Fruit fly (Drosophila melanogaster) whole organism, embryonic: ENCODE measurements around the gene Pif1B.

ENCODE experiments used
- Atf-2 ChIP-seq: fragments of 200-800 bp; sonication (Bioruptor generic); optimal IDR thresholded peaks from 2 replicates; lab custom pipeline; 2016; ENCODE audit warnings: missing biosample characterization, missing genetic modification characterization
- Atf3 ChIP-seq: fragments of 200-800 bp; sonication (Bioruptor generic); optimal IDR thresholded peaks from 3 replicates; lab custom pipeline; 2016; ENCODE audit warnings: missing biosample characterization, missing genetic modification characterization
- Awh ChIP-seq: fragments of 200-800 bp; sonication (Bioruptor generic); IDR thresholded peaks from 2 replicates; pipeline ENCODE4, ENCODE4 v1.3.6; 2022; ENCODE audit warnings: missing biosample characterization, missing genetic modification characterization
- CG14710 ChIP-seq: fragments of 200-800 bp; sonication (Bioruptor generic); optimal IDR thresholded peaks from 3 replicates; lab custom pipeline; 2019; ENCODE audit warnings: missing biosample characterization, mild to moderate bottlenecking, missing genetic modification characterization, moderate library complexity
- CG15269 ChIP-seq: fragments of 200-800 bp; sonication (Bioruptor generic); optimal IDR thresholded peaks from 2 replicates; lab custom pipeline; 2018; ENCODE audit warnings: missing biosample characterization, mild to moderate bottlenecking, missing genetic modification characterization, moderate library complexity
- CG15696 ChIP-seq: fragments of 200-800 bp; sonication (Bioruptor generic); optimal IDR thresholded peaks from 2 replicates; lab custom pipeline; 2019; ENCODE audit warnings: missing biosample characterization, mild to moderate bottlenecking, missing genetic modification characterization, moderate library complexity
- CG1602 ChIP-seq: fragments of 200-800 bp; sonication (Bioruptor generic); optimal IDR thresholded peaks from 3 replicates; lab custom pipeline; 2016; ENCODE audit warnings: missing biosample characterization, missing genetic modification characterization
- CG17186 ChIP-seq: fragments of 200-800 bp; sonication (Bioruptor generic); optimal IDR thresholded peaks from 3 replicates; lab custom pipeline; 2017; ENCODE audit warnings: missing biosample characterization, missing genetic modification reagents, missing genetic modification characterization
- CG17385 ChIP-seq: fragments of 200-800 bp; sonication (Bioruptor generic); optimal IDR thresholded peaks from 3 replicates; lab custom pipeline; 2018; ENCODE audit warnings: missing biosample characterization, mild to moderate bottlenecking, missing genetic modification characterization
- CG1832 ChIP-seq: fragments of 200-800 bp; sonication (Bioruptor generic); optimal IDR thresholded peaks from 2 replicates; lab custom pipeline; 2017; ENCODE audit warnings: missing biosample characterization, mild to moderate bottlenecking, missing genetic modification characterization, inconsistent platforms
- CG18476 ChIP-seq: fragments of 200-800 bp; sonication (Bioruptor generic); optimal IDR thresholded peaks from 2 replicates; lab custom pipeline; 2016; ENCODE audit warnings: missing biosample characterization, mild to moderate bottlenecking, missing genetic modification characterization
- CG18764 ChIP-seq: fragments of 200-800 bp; sonication (Bioruptor generic); optimal IDR thresholded peaks from 3 replicates; lab custom pipeline; 2016; ENCODE audit warnings: missing biosample characterization, missing genetic modification characterization
- CG2120 ChIP-seq: fragments of 200-800 bp; sonication (Bioruptor generic); optimal IDR thresholded peaks from 3 replicates; lab custom pipeline; 2016; ENCODE audit warnings: missing biosample characterization, missing genetic modification characterization
- CG2199 ChIP-seq: fragments of 200-800 bp; sonication (Bioruptor generic); IDR thresholded peaks from 3 replicates; pipeline ENCODE4 v1.3.6; 2022; ENCODE audit warnings: missing biosample characterization, missing genetic modification characterization
- CG31388 ChIP-seq: fragments of 200-800 bp; sonication (Bioruptor generic); optimal IDR thresholded peaks from 2 replicates; lab custom pipeline; 2016; ENCODE audit warnings: missing biosample characterization, missing genetic modification characterization
- CG3281 ChIP-seq: fragments of 200-800 bp; sonication (Bioruptor generic); optimal IDR thresholded peaks from 3 replicates; lab custom pipeline; 2017; ENCODE audit warnings: missing biosample characterization, mild to moderate bottlenecking, missing genetic modification characterization
- CG4404 ChIP-seq: fragments of 200-800 bp; sonication (Bioruptor generic); IDR thresholded peaks from 2 replicates; pipeline ENCODE4 v1.3.6; 2022; ENCODE audit warnings: missing biosample characterization, missing genetic modification characterization
- CG6175 ChIP-seq: fragments of 200-800 bp; sonication (Bioruptor generic); IDR thresholded peaks from 3 replicates; pipeline ENCODE4 v1.3.6; 2022; ENCODE audit warnings: missing biosample characterization, missing genetic modification characterization
- CG6272 ChIP-seq: fragments of 200-800 bp; sonication (Bioruptor generic); IDR thresholded peaks from 2 replicates; pipeline ENCODE4 v1.3.6; 2022; ENCODE audit warnings: missing biosample characterization, missing genetic modification characterization
- CG6683 ChIP-seq: fragments of 200-800 bp; sonication (Bioruptor generic); optimal IDR thresholded peaks from 2 replicates; lab custom pipeline; 2017; ENCODE audit warnings: missing biosample characterization, mild to moderate bottlenecking, missing genetic modification characterization, missing genetic modification reagents
- Chrac-16 ChIP-seq: fragments of 200-800 bp; sonication (Bioruptor generic); optimal IDR thresholded peaks from 3 replicates; lab custom pipeline; 2016; ENCODE audit warnings: missing biosample characterization, missing genetic modification characterization
- Ets65A ChIP-seq: fragments of 200-800 bp; sonication (Bioruptor generic); peaks from one replicate; lab custom pipeline; 2016; ENCODE audit warnings: missing biosample characterization, missing genetic modification characterization
- HmgZ ChIP-seq: fragments of 200-800 bp; sonication (Bioruptor generic); optimal IDR thresholded peaks from 2 replicates; lab custom pipeline; 2018; ENCODE audit warnings: missing biosample characterization, mild to moderate bottlenecking, missing genetic modification characterization
- Kr ChIP-seq: fragments of 200-800 bp; sonication (Bioruptor generic); optimal IDR thresholded peaks from 2 replicates; lab custom pipeline; 2017; ENCODE audit warnings: missing biosample characterization, mild to moderate bottlenecking, missing genetic modification characterization
- Lhr ChIP-seq: fragments of 200-800 bp; sonication (Bioruptor generic); optimal IDR thresholded peaks from 3 replicates; lab custom pipeline; 2017; ENCODE audit warnings: mild to moderate bottlenecking, missing biosample characterization, missing genetic modification reagents, missing genetic modification characterization
- Oaz ChIP-seq: fragments of 200-800 bp; sonication (Bioruptor generic); IDR thresholded peaks from 2 replicates; pipeline ENCODE4 v1.3.6; 2022; ENCODE audit warnings: missing biosample characterization, missing genetic modification characterization
- Optix ChIP-seq: fragments of 200-800 bp; sonication (Bioruptor generic); IDR thresholded peaks from 3 replicates; pipeline ENCODE4 v1.3.6; 2022; ENCODE audit warnings: missing biosample characterization, missing genetic modification characterization
- ac ChIP-seq: fragments of 200-800 bp; sonication (Bioruptor generic); optimal IDR thresholded peaks from 3 replicates; lab custom pipeline; 2017; ENCODE audit warnings: missing biosample characterization, mild to moderate bottlenecking, missing genetic modification characterization
- ap ChIP-seq: fragments of 200-800 bp; sonication (Bioruptor generic); IDR thresholded peaks from 2 replicates; pipeline ENCODE4 v1.3.6; 2022; ENCODE audit warnings: missing biosample characterization, missing genetic modification characterization
- btn ChIP-seq: fragments of 200-800 bp; sonication (Bioruptor generic); optimal IDR thresholded peaks from 2 replicates; lab custom pipeline; 2016; ENCODE audit warnings: missing biosample characterization, missing genetic modification characterization
- cad ChIP-seq: fragments of >200 bp; optimal IDR thresholded peaks from 2 replicates; lab custom pipeline; 2017; ENCODE audit warnings: missing biosample characterization, missing genetic modification characterization
- cas ChIP-seq: fragments of 200-800 bp; sonication (Bioruptor generic); IDR thresholded peaks from 2 replicates; pipeline ENCODE4 v1.3.6; 2022; ENCODE audit warnings: missing biosample characterization, missing genetic modification characterization
- chinmo ChIP-seq: fragments of 200-800 bp; sonication (Bioruptor generic); IDR thresholded peaks from 4 replicates; pipeline ENCODE4 v1.3.6; 2022; ENCODE audit warnings: missing biosample characterization, missing genetic modification characterization; ENCODE audit not compliant: partially characterized antibody
- disco-r ChIP-seq: fragments of 200-800 bp; sonication (Bioruptor generic); optimal IDR thresholded peaks from 2 replicates; lab custom pipeline; 2016; ENCODE audit warnings: missing biosample characterization, missing genetic modification characterization
- ems ChIP-seq: fragments of 200-800 bp; sonication (Bioruptor generic); optimal IDR thresholded peaks from 3 replicates; lab custom pipeline; 2016; ENCODE audit warnings: missing biosample characterization, missing genetic modification characterization
- gem ChIP-seq: fragments of 200-800 bp; sonication (Bioruptor generic); optimal IDR thresholded peaks from 2 replicates; lab custom pipeline; 2019; ENCODE audit warnings: missing biosample characterization, mild to moderate bottlenecking, missing genetic modification characterization, moderate library complexity
- inv ChIP-seq: fragments of 200-800 bp; sonication (Bioruptor generic); IDR thresholded peaks from 2 replicates; pipeline ENCODE4 v1.3.6; 2022; ENCODE audit warnings: missing biosample characterization, missing genetic modification characterization; ENCODE audit not compliant: partially characterized antibody
- mirr ChIP-seq: fragments of 200-800 bp; sonication (Bioruptor generic); optimal IDR thresholded peaks from 3 replicates; lab custom pipeline; 2018; ENCODE audit warnings: missing biosample characterization, mild to moderate bottlenecking, missing genetic modification characterization
- pan ChIP-seq, 4 experiments: fragments of >200 bp in 3 of 4; fragments of 200-800 bp in 1 of 4; sonication (Bioruptor generic) in 1 of 4; optimal IDR thresholded peaks in 3 of 4; IDR thresholded peaks in 1 of 4; 2 replicates each; pipeline versions ENCODE4 v1.3.6 to Lab custom; 2017 to 2022; ENCODE audit warnings: missing biosample characterization in 2 of 4, missing genetic modification characterization in 2 of 4, mixed read lengths in 1 of 4
- salm ChIP-seq: fragments of 200-800 bp; sonication (Bioruptor generic); optimal IDR thresholded peaks from 2 replicates; lab custom pipeline; 2018; ENCODE audit warnings: missing biosample characterization, mild to moderate bottlenecking, missing genetic modification characterization
- sc ChIP-seq, 3 experiments: fragments of >200 bp in 2 of 3; fragments of 200-800 bp in 1 of 3; sonication (Bioruptor generic) in 1 of 3; optimal IDR thresholded peaks; 2 replicates in 2 of 3; 3 replicates in 1 of 3; lab custom pipeline; 2017; ENCODE audit warnings: mild to moderate bottlenecking in 1 of 3, missing biosample characterization in 1 of 3, missing genetic modification characterization in 1 of 3, missing genetic modification reagents in 1 of 3
- sd ChIP-seq: fragments of 200-800 bp; sonication (Bioruptor generic); optimal IDR thresholded peaks from 3 replicates; lab custom pipeline; 2018; ENCODE audit warnings: missing biosample characterization, mild to moderate bottlenecking, missing genetic modification characterization, moderate library complexity
- sisA ChIP-seq: fragments of 200-800 bp; sonication (Bioruptor generic); IDR thresholded peaks from 2 replicates; pipeline ENCODE4 v1.3.6; 2022; ENCODE audit warnings: missing biosample characterization, missing genetic modification characterization
- ssp ChIP-seq: fragments of 200-800 bp; sonication (Bioruptor generic); IDR thresholded peaks from 2 replicates; pipeline ENCODE4 v1.3.6; 2022; ENCODE audit warnings: missing biosample characterization, missing genetic modification characterization
- tin ChIP-seq: fragments of 200-800 bp; sonication (Bioruptor generic); optimal IDR thresholded peaks from 3 replicates; lab custom pipeline; 2016; ENCODE audit warnings: missing biosample characterization, missing genetic modification characterization
- trem ChIP-seq: fragments of 200-800 bp; optimal IDR thresholded peaks from 3 replicates; lab custom pipeline; 2019; ENCODE audit warnings: missing biosample characterization, mild to moderate bottlenecking, missing genetic modification characterization, moderate library complexity
- ttk ChIP-seq: fragments of 200-800 bp; sonication (Bioruptor generic); IDR thresholded peaks from 2 replicates; pipeline ENCODE4 v2.1.2; 2022; ENCODE audit warnings: missing biosample characterization, missing genetic modification characterization
- unc-4 ChIP-seq: fragments of 200-800 bp; sonication (Bioruptor generic); IDR thresholded peaks from 2 replicates; pipeline ENCODE4 v1.3.6; 2022; ENCODE audit warnings: missing biosample characterization, missing genetic modification characterization; ENCODE audit not compliant: partially characterized antibody
- zf30C ChIP-seq: fragments of 200-800 bp; sonication (Bioruptor generic); optimal IDR thresholded peaks from 3 replicates; lab custom pipeline; 2018; ENCODE audit warnings: missing biosample characterization, mild to moderate bottlenecking, missing genetic modification characterization
- zfh2 ChIP-seq: fragments of 200-800 bp; sonication (Bioruptor generic); optimal IDR thresholded peaks from 2 replicates; lab custom pipeline; 2016; ENCODE audit warnings: missing biosample characterization, missing genetic modification characterization

The Pif1B gene

dm6 chr3R:8807831-8808517 lies 7.0 kb upstream of the Pif1B start (continued):
- TF ChIP-seq zfh2 (GFP tag; lab: Kevin White, UChicago) = no peak
- no peak for TF ChIP-seq sisA (GFP tag; lab: Robert Waterston, UW)
- TF ChIP-seq Awh (GFP tag; lab: Robert Waterston, UW) = no peak
- no peak for TF ChIP-seq btn (GFP tag; lab: Kevin White, UChicago)
- TF ChIP-seq Chrac-16 (GFP tag; lab: Kevin White, UChicago) = no peak
- TF ChIP-seq gem (tag; lab: Kevin White, UChicago) = no peak
- no peak for TF ChIP-seq CG17186 (GFP tag; lab: Kevin White, UChicago)
- no peak for TF ChIP-seq Atf-2 (GFP tag; lab: Kevin White, UChicago)
- TF ChIP-seq salm = no peak
- peak; percentile 98 for TF ChIP-seq Kr
- TF ChIP-seq CG4404 (GFP tag; lab: Robert Waterston, UW) = no peak
- no peak for TF ChIP-seq CG1832 (GFP tag; lab: Kevin White, UChicago)
- no peak for TF ChIP-seq disco-r (GFP tag; lab: Kevin White, UChicago)
- TF ChIP-seq ttk (GFP tag; lab: Robert Waterston, UW) = no peak; the same call in 1 of the 2 replicates
- TF ChIP-seq cas = no peak
- no peak for TF ChIP-seq ac
- TF ChIP-seq Oaz = no peak
- TF ChIP-seq chinmo (GFP tag; lab: Robert Waterston, UW) = peak; percentile 69; the same call in 1 of the 4 replicates
- no peak for TF ChIP-seq pan (optimal IDR thresholded peaks at IDR 0.05; lab: Kevin White, UChicago)
- no peak for TF ChIP-seq pan (GFP tag; optimal IDR thresholded peaks at IDR 0.05 in 1 of 2, IDR thresholded peaks at IDR 0.05 in 1 of 2)
- no peak for TF ChIP-seq cad (GFP tag; lab: Kevin White, UChicago)
- no peak for TF ChIP-seq CG3281 (GFP tag; lab: Kevin White, UChicago)
- TF ChIP-seq CG15269 (tag; lab: Kevin White, UChicago) = peak; percentile 51
- TF ChIP-seq ems = no peak
- no peak for TF ChIP-seq zf30C
- no peak for TF ChIP-seq CG14710 (tag; lab: Kevin White, UChicago)
- no peak for TF ChIP-seq ap (GFP tag; lab: Robert Waterston, UW)
- no peak for TF ChIP-seq CG18476 (GFP tag; lab: Kevin White, UChicago)
- TF ChIP-seq CG1602 (GFP tag; lab: Kevin White, UChicago) = no peak
- TF ChIP-seq trem (tag; lab: Kevin White, UChicago) = no peak
- TF ChIP-seq CG2199 (GFP tag; lab: Robert Waterston, UW) = peak; percentile 63; the same call in 1 of the 3 replicates
- no peak for TF ChIP-seq CG15696 (tag; lab: Kevin White, UChicago)
- TF ChIP-seq unc-4 (GFP tag; lab: Robert Waterston, UW) = no peak
- no peak for TF ChIP-seq CG17385
- peak; percentile 47 for TF ChIP-seq mirr (GFP tag; lab: Kevin White, UChicago)
- no peak for TF ChIP-seq inv (GFP tag; lab: Robert Waterston, UW)
- TF ChIP-seq Ets65A = no peak
- TF ChIP-seq ssp (GFP tag; lab: Robert Waterston, UW) = no peak
- TF ChIP-seq Atf3 (GFP tag; lab: Kevin White, UChicago) = no peak
- no peak for TF ChIP-seq CG6175 (GFP tag; lab: Robert Waterston, UW)
- peak; percentile 13 for TF ChIP-seq sd (tag; lab: Kevin White, UChicago)
- no peak for TF ChIP-seq sc (optimal IDR thresholded peaks at IDR 0.05; lab: Kevin White, UChicago)
- no peak for TF ChIP-seq sc (GFP tag; optimal IDR thresholded peaks at IDR 0.05; lab: Kevin White, UChicago)
- no peak for TF ChIP-seq CG6272
- TF ChIP-seq CG6683 (GFP tag; lab: Kevin White, UChicago) = no peak
- TF ChIP-seq CG2120 (GFP tag; lab: Kevin White, UChicago) = no peak
- no peak for TF ChIP-seq CG18764
- no peak for TF ChIP-seq Optix (GFP tag; lab: Robert Waterston, UW)
- TF ChIP-seq Lhr = no peak
- no peak for TF ChIP-seq HmgZ (tag; lab: Kevin White, UChicago)
- no peak for TF ChIP-seq tin (GFP tag; lab: Kevin White, UChicago)
- no peak for TF ChIP-seq CG31388 (GFP tag; lab: Kevin White, UChicago)
